Worm (Caenorhabditis elegans) whole organism, L4 larva: Measurements from ENCODE around the gene F08G2.4.
A peak's percentile ranks its signal among the peaks of the same experiment; 100 is the strongest.

ENCODE experiments used
- F37D6.2 ChIP-seq: sonication (generic microtip); optimal IDR thresholded peaks from 2 replicates; lab custom pipeline; 2016; ENCODE audit warnings: mild to moderate bottlenecking, missing genetic modification characterization, missing compliant biosample characterization
- F44E2.7 ChIP-seq: fragments of 200-800 bp; sonication (Bioruptor generic); IDR thresholded peaks from 2 replicates; pipeline ENCODE4 v2.1.2; 2022; ENCODE audit warnings: missing genetic modification characterization, missing compliant biosample characterization
- F49E8.2 ChIP-seq: sonication (generic microtip); optimal IDR thresholded peaks from 2 replicates; lab custom pipeline; 2016; ENCODE audit warnings: missing compliant biosample characterization, mild to moderate bottlenecking, missing genetic modification characterization, borderline replicate concordance
- R02D3.7 ChIP-seq: fragments of 150-350 bp; sonication (generic microtip); optimal IDR thresholded peaks from 3 replicates; lab custom pipeline; 2014; ENCODE audit warnings: missing biosample characterization, missing genetic modification characterization
- T26A8.4 ChIP-seq: fragments of 200-800 bp; sonication (Bioruptor generic); IDR thresholded peaks from 2 replicates; pipeline ENCODE4 v1.3.6; 2022; ENCODE audit warnings: missing genetic modification characterization, missing compliant biosample characterization
- Y48G9A.11 ChIP-seq: fragments of 200-800 bp; sonication (Bioruptor generic); IDR thresholded peaks from 2 replicates; pipeline ENCODE4 v1.3.6; 2022; ENCODE audit warnings: missing genetic modification reagents, missing genetic modification characterization, missing compliant biosample characterization
- Y75B8A.6 ChIP-seq: fragments of 200-800 bp; sonication (Bioruptor generic); IDR thresholded peaks from 2 replicates; pipeline ENCODE4 v1.3.6; 2022; ENCODE audit warnings: missing genetic modification reagents, missing genetic modification characterization, missing compliant biosample characterization
- arid-1 ChIP-seq: fragments of 200-800 bp; sonication (Bioruptor generic); conservative IDR thresholded peaks from 2 replicates; pipeline ENCODE4 v1.3.6; 2022; ENCODE audit warnings: missing genetic modification reagents, missing genetic modification characterization, missing compliant biosample characterization
- ceh-28 ChIP-seq: fragments of 150-350 bp; optimal IDR thresholded peaks from 2 replicates; lab custom pipeline; 2014; ENCODE audit warnings: missing biosample characterization, missing genetic modification reagents, missing genetic modification characterization
- ceh-44 ChIP-seq: fragments of 200-800 bp; sonication (Bioruptor generic); IDR thresholded peaks from 2 replicates; pipeline ENCODE4 v1.3.6; 2022; ENCODE audit warnings: missing genetic modification reagents, missing genetic modification characterization, missing compliant biosample characterization
- ces-1 ChIP-seq: fragments of 150-350 bp; sonication (generic microtip); optimal IDR thresholded peaks from 4 replicates; lab custom pipeline; 2014; ENCODE audit warnings: missing biosample characterization, missing genetic modification reagents, missing genetic modification characterization
- cey-2 ChIP-seq: sonication (generic microtip); optimal IDR thresholded peaks from 3 replicates; lab custom pipeline; 2017; ENCODE audit warnings: missing genetic modification characterization, mild to moderate bottlenecking, missing compliant biosample characterization, antibody characterized with exemption, borderline replicate concordance; ENCODE audit not compliant: insufficient read depth
- daf-16 ChIP-seq, 3 experiments: sonication (generic microtip); optimal IDR thresholded peaks; 2 replicates each; lab custom pipeline; 2016 to 2017; ENCODE audit warnings: missing genetic modification characterization in 3 of 3, missing genetic modification reagents in 3 of 3, mild to moderate bottlenecking in 2 of 3, missing compliant biosample characterization in 2 of 3, missing biosample characterization in 1 of 3, moderate library complexity in 1 of 3
- daf-19 ChIP-seq: fragments of 200-800 bp; sonication (Bioruptor generic); conservative IDR thresholded peaks from 2 replicates; pipeline ENCODE4 v1.3.6; 2022; ENCODE audit warnings: missing genetic modification characterization, missing compliant biosample characterization
- dmd-6 ChIP-seq: fragments of 200-800 bp; sonication (Bioruptor generic); IDR thresholded peaks from 2 replicates; pipeline ENCODE4 v1.3.6; 2022; ENCODE audit warnings: missing genetic modification reagents, missing genetic modification characterization, missing compliant biosample characterization
- dmd-9 ChIP-seq: fragments of 200-800 bp; sonication (Bioruptor generic); IDR thresholded peaks from 2 replicates; pipeline ENCODE4 v1.3.6; 2022; ENCODE audit warnings: missing genetic modification reagents, missing genetic modification characterization, missing compliant biosample characterization
- dve-1 ChIP-seq: sonication (generic microtip); optimal IDR thresholded peaks from 2 replicates; lab custom pipeline; 2017; ENCODE audit warnings: antibody characterized with exemption, mild to moderate bottlenecking, missing genetic modification characterization, missing compliant biosample characterization; ENCODE audit not compliant: insufficient read depth
- hlh-30 ChIP-seq: sonication (generic microtip); optimal IDR thresholded peaks from 2 replicates; lab custom pipeline; 2017; ENCODE audit warnings: antibody characterized with exemption, mild to moderate bottlenecking, missing genetic modification characterization, missing compliant biosample characterization; ENCODE audit not compliant: insufficient read depth
- hmg-1.1 ChIP-seq: fragments of 200-800 bp; sonication (Bioruptor generic); IDR thresholded peaks from 2 replicates; pipeline ENCODE4 v1.3.6; 2022; ENCODE audit warnings: missing genetic modification reagents, missing genetic modification characterization, missing compliant biosample characterization
- lim-7 ChIP-seq: fragments of 200-800 bp; sonication (Bioruptor generic); IDR thresholded peaks from 2 replicates; pipeline ENCODE4 v1.3.6; 2022; ENCODE audit warnings: missing genetic modification characterization, missing compliant biosample characterization
- lin-1 ChIP-seq: fragments of 200-800 bp; sonication (Bioruptor generic); IDR thresholded peaks from 2 replicates; pipeline ENCODE4 v1.3.6; 2022; ENCODE audit warnings: missing genetic modification reagents, missing genetic modification characterization, missing compliant biosample characterization
- lin-13 ChIP-seq: fragments of 150-350 bp; optimal IDR thresholded peaks from 2 replicates; lab custom pipeline; 2014; ENCODE audit warnings: missing biosample characterization, missing genetic modification reagents, missing genetic modification characterization
- lin-38 ChIP-seq: fragments of 200-800 bp; sonication (Bioruptor generic); IDR thresholded peaks from 2 replicates; pipeline ENCODE4 v1.3.6; 2022; ENCODE audit warnings: missing genetic modification reagents, missing genetic modification characterization, missing compliant biosample characterization
- lsy-2 ChIP-seq, 2 experiments: fragments of 150-350 bp in 1 of 2; sonication (generic microtip) in 1 of 2; optimal IDR thresholded peaks; 2 replicates each; lab custom pipeline; 2014 to 2017; ENCODE audit warnings: missing biosample characterization in 2 of 2, missing genetic modification characterization in 2 of 2
- mdt-29 ChIP-seq: fragments of 200-800 bp; sonication (Bioruptor generic); IDR thresholded peaks from 2 replicates; pipeline ENCODE4 v1.3.6; 2022; ENCODE audit warnings: missing genetic modification reagents, missing genetic modification characterization, missing compliant biosample characterization
- mep-1 ChIP-seq: fragments of 150-350 bp; sonication (generic microtip); optimal IDR thresholded peaks from 3 replicates; lab custom pipeline; 2014; ENCODE audit warnings: missing biosample characterization, missing genetic modification characterization
- mxl-2 ChIP-seq: fragments of 200-800 bp; sonication (Bioruptor generic); conservative IDR thresholded peaks from 2 replicates; pipeline ENCODE4 v1.3.6; 2022; ENCODE audit warnings: missing genetic modification reagents, missing genetic modification characterization, missing compliant biosample characterization
- mxl-3 ChIP-seq: fragments of 200-800 bp; sonication (Bioruptor generic); optimal IDR thresholded peaks from 2 replicates; lab custom pipeline; 2018; ENCODE audit warnings: mild to moderate bottlenecking, missing genetic modification characterization, missing compliant biosample characterization
- nhr-10 ChIP-seq: fragments of 150-350 bp; optimal IDR thresholded peaks from 2 replicates; lab custom pipeline; 2014; ENCODE audit warnings: missing biosample characterization, missing genetic modification characterization
- nhr-102 ChIP-seq: sonication (generic microtip); optimal IDR thresholded peaks from 2 replicates; lab custom pipeline; 2016; ENCODE audit warnings: mild to moderate bottlenecking, missing genetic modification characterization, moderate library complexity, missing compliant biosample characterization
- nhr-25 ChIP-seq: sonication (generic microtip); optimal IDR thresholded peaks from 2 replicates; lab custom pipeline; 2017; ENCODE audit warnings: missing genetic modification characterization, mild to moderate bottlenecking, missing compliant biosample characterization, antibody characterized with exemption, moderate library complexity, borderline replicate concordance; ENCODE audit not compliant: insufficient read depth
- nhr-28 ChIP-seq: fragments of 150-350 bp; optimal IDR thresholded peaks from 2 replicates; lab custom pipeline; 2014; ENCODE audit warnings: missing biosample characterization, missing genetic modification characterization
- nhr-6 ChIP-seq: fragments of 150-350 bp; optimal IDR thresholded peaks from 2 replicates; lab custom pipeline; 2014; ENCODE audit warnings: missing biosample characterization, missing genetic modification characterization
- nhr-76 ChIP-seq: fragments of 150-350 bp; optimal IDR thresholded peaks from 2 replicates; lab custom pipeline; 2014; ENCODE audit warnings: missing biosample characterization, missing genetic modification characterization
- nhr-77 ChIP-seq: fragments of 150-350 bp; optimal IDR thresholded peaks from 2 replicates; lab custom pipeline; 2014; ENCODE audit warnings: missing biosample characterization, missing genetic modification characterization
- php-3 ChIP-seq: fragments of 200-800 bp; sonication (Bioruptor generic); IDR thresholded peaks from 2 replicates; pipeline ENCODE4 v1.3.6; 2022; ENCODE audit warnings: missing genetic modification reagents, missing genetic modification characterization, missing compliant biosample characterization
- pqm-1 ChIP-seq: sonication (generic microtip); optimal IDR thresholded peaks from 2 replicates; lab custom pipeline; 2017; ENCODE audit warnings: missing biosample characterization, missing genetic modification characterization
- set-16 ChIP-seq: fragments of 200-800 bp; sonication (Bioruptor generic); IDR thresholded peaks from 2 replicates; pipeline ENCODE4 v1.3.6; 2022; ENCODE audit warnings: missing genetic modification reagents, missing genetic modification characterization, missing compliant biosample characterization
- snpc-4 ChIP-seq: fragments of 150-350 bp; optimal IDR thresholded peaks from 2 replicates; lab custom pipeline; 2014; ENCODE audit warnings: missing biosample characterization, missing genetic modification characterization
- vab-7 ChIP-seq: fragments of 200-800 bp; sonication (Bioruptor generic); IDR thresholded peaks from 2 replicates; pipeline ENCODE4 v1.3.6; 2022; ENCODE audit warnings: missing genetic modification reagents, missing genetic modification characterization, missing compliant biosample characterization
- zfp-2 ChIP-seq: sonication (generic microtip); optimal IDR thresholded peaks from 2 replicates; lab custom pipeline; 2016; ENCODE audit warnings: mild to moderate bottlenecking, missing genetic modification characterization, missing compliant biosample characterization
- ztf-7 ChIP-seq: fragments of 150-350 bp; optimal IDR thresholded peaks from 2 replicates; lab custom pipeline; 2014; ENCODE audit warnings: missing biosample characterization, missing genetic modification characterization

Gene F08G2.4

ce11 chrII:13829123-13829996 is 1.0 kb upstream of the F08G2.4 start (continued):
- TF ChIP-seq F49E8.2: peak; percentile 81
- TF ChIP-seq lsy-2 (tag; optimal IDR thresholded peaks at IDR 0.05; lab: Kevin White, UChicago): peak; percentile 38 to 55
- TF ChIP-seq mxl-3 (GFP tag; lab: Kevin White, UChicago): peak; percentile 26
- TF ChIP-seq mdt-29 (GFP tag; lab: Robert Waterston, UW): peak; percentile 69; the same call in 1 of the 2 replicates
- TF ChIP-seq nhr-102 (tag; lab: Kevin White, UChicago): peak; percentile 69
- peak; percentile 30; the same call in 1 of the 2 replicates for TF ChIP-seq php-3
- TF ChIP-seq snpc-4 (tag; lab: Kevin White, UChicago): peak; percentile 85
- TF ChIP-seq Y48G9A.11 (GFP tag; lab: Robert Waterston, UW): 0 out of 2 replicates have a peak, but pooled peaks have one; percentile 11
- TF ChIP-seq mep-1: peak; percentile 62
- TF ChIP-seq T26A8.4: peak; percentile 89
- TF ChIP-seq nhr-76 (tag; lab: Kevin White, UChicago): peak; percentile 28
- peak; percentile 52; the same call in 1 of the 2 replicates for TF ChIP-seq arid-1 (GFP tag; lab: Robert Waterston, UW)
- peak; percentile 70 for TF ChIP-seq hlh-30

ce11 chrII:13833505-13833904 is 3.1 kb downstream of the F08G2.4 start, which contains the start of gene F08G2.5:
Gene F08G2.5 (minus strand): TSS chrII:13833631.
- peak; percentile 9 for TF ChIP-seq nhr-28 (tag; lab: Kevin White, UChicago)
- no peak for TF ChIP-seq dmd-9
- TF ChIP-seq daf-16 (GFP tag; optimal IDR thresholded peaks at IDR 0.05; lab: Kevin White, UChicago): no peak
- peak; percentile 70 for TF ChIP-seq daf-16 (tag; optimal IDR thresholded peaks at IDR 0.05; lab: Kevin White, UChicago)

- TF ChIP-seq ceh-28 (tag; lab: Kevin White, UChicago) (no peak), hmg-1.1 (GFP tag; lab: Robert Waterston, UW) (peak; percentile 97), ztf-7 (tag; lab: Kevin White, UChicago) (peak; percentile 89), nhr-25 (tag; lab: Kevin White, UChicago) (peak; percentile 82), F49E8.2 (no peak), R02D3.7 (tag; lab: Kevin White, UChicago) (no peak), F37D6.2 (peak; percentile 87), daf-19 (GFP tag; lab: Robert Waterston, UW) (no peak), nhr-6 (tag; lab: Kevin White, UChicago) (peak; percentile 89), vab-7 (GFP tag; lab: Robert Waterston, UW) (peak; percentile 86), ces-1 (GFP tag; lab: Kevin White, UChicago) (peak; percentile 20), F44E2.7 (GFP tag; lab: Robert Waterston, UW) (peak; percentile 79; the same call in 1 of the 2 replicates), Y75B8A.6 (GFP tag; lab: Robert Waterston, UW) (peak; percentile 84; the same call in 1 of the 2 replicates), nhr-10 (tag; lab: Kevin White, UChicago) (no peak), cey-2 (tag; lab: Kevin White, UChicago) (no peak), lin-13 (GFP tag; lab: Kevin White, UChicago) (peak; percentile 89), zfp-2 (tag; lab: Kevin White, UChicago) (peak; percentile 66), mxl-2 (peak; percentile 56; the same call in 1 of the 2 replicates), dve-1 (tag; lab: Kevin White, UChicago) (peak; percentile 95), lin-1 (GFP tag; lab: Robert Waterston, UW) (peak; percentile 82), dmd-6 (peak; percentile 85), nhr-76 (tag; lab: Kevin White, UChicago) (no peak), nhr-77 (tag; lab: Kevin White, UChicago) (peak; percentile 94), pqm-1 (tag; lab: Kevin White, UChicago) (peak; percentile 35), ceh-44 (0 out of 2 replicates have a peak, but pooled peaks have one; percentile 36), lin-38 (GFP tag; lab: Robert Waterston, UW) (peak; percentile 92), lim-7 (peak; percentile 77), set-16 (GFP tag; lab: Robert Waterston, UW) (0 out of 2 replicates have a peak, but pooled peaks have one; percentile 8)
These were observed 4.2 kb downstream of the F08G2.4 start for ce11 chrII:13834380-13835194.
